Worm (Caenorhabditis elegans): Measurements from ENCODE around the gene K04A8.19.

K04A8.19 gene

ce11 chrV:6538323-6538722, 15.9 kb downstream of the K04A8.19 start:
- TF ChIP-seq hmg-11 (tag; optimal IDR thresholded peaks at IDR 0.05) = peak; percentile 68
- peak; percentile 42 for TF ChIP-seq pha-4 (tag; optimal IDR thresholded peaks at IDR 0.05)
- peak; percentile 53 for TF ChIP-seq lin-39 (tag; optimal IDR thresholded peaks at IDR 0.05)
- TF ChIP-seq ZK546.5 (tag; optimal IDR thresholded peaks at IDR 0.05) = no peak
- peak; percentile 40 for TF ChIP-seq nfya-1 (tag; optimal IDR thresholded peaks at IDR 0.05; ENCODE audit: insufficient read depth)
- TF ChIP-seq nhr-23 (tag; optimal IDR thresholded peaks at IDR 0.05) = peak; percentile 3
- TF ChIP-seq ama-1 (optimal IDR thresholded peaks at IDR 0.05) = peak; percentile 38
- no peak for TF ChIP-seq skn-1 (tag; optimal IDR thresholded peaks at IDR 0.05)

- TF ChIP-seq nhr-28 (tag; optimal IDR thresholded peaks at IDR 0.05) (no peak), pha-4 (tag; optimal IDR thresholded peaks at IDR 0.05) (peak; percentile 90), ceh-28 (tag; optimal IDR thresholded peaks at IDR 0.05) (peak; percentile 3)
Measured at ce11 chrV:6533030-6533429, 21.2 kb downstream of the K04A8.19 start, which contains the start of gene hpo-26. TSS of gene hpo-26 (minus strand) at chrV:6533060.

- TF ChIP-seq nhr-28 (tag; optimal IDR thresholded peaks at IDR 0.05) (no peak), zag-1 (tag; optimal IDR thresholded peaks at IDR 0.05) (no peak), pqm-1 (tag; optimal IDR thresholded peaks at IDR 0.05) (peak; percentile 66), nhr-77 (tag; optimal IDR thresholded peaks at IDR 0.05) (no peak), nhr-43 (tag; optimal IDR thresholded peaks at IDR 0.05; ENCODE audit: poor library complexity, severe bottlenecking) (no peak), elt-1 (tag; optimal IDR thresholded peaks at IDR 0.05) (no peak), unc-62 (GFP tag; optimal IDR thresholded peaks at IDR 0.05) (no peak), mml-1 (tag; optimal IDR thresholded peaks at IDR 0.05) (no peak), elt-2 (tag; optimal IDR thresholded peaks at IDR 0.05) (peak; percentile 95), ceh-16 (tag; optimal IDR thresholded peaks at IDR 0.05) (no peak), fkh-2 (tag; optimal IDR thresholded peaks at IDR 0.05) (no peak), nhr-76 (tag; optimal IDR thresholded peaks at IDR 0.05) (no peak), snpc-4 (tag; optimal IDR thresholded peaks at IDR 0.05) (no peak), fkh-10 (GFP tag; optimal IDR thresholded peaks at IDR 0.05) (no peak), skn-1 (tag; optimal IDR thresholded peaks at IDR 0.05) (no peak), nhr-12 (tag; optimal IDR thresholded peaks at IDR 0.05) (no peak), ceh-82 (tag; optimal IDR thresholded peaks at IDR 0.05) (no peak)
Measured at ce11 chrV:6524757-6525156, 29.5 kb downstream of the K04A8.19 start, which contains the start of gene acs-1. TSS of gene acs-1 (plus strand) at chrV:6524989.

- TF ChIP-seq fkh-10 (GFP tag; optimal IDR thresholded peaks at IDR 0.05) (no peak), elt-2 (tag; optimal IDR thresholded peaks at IDR 0.05) (peak; percentile 89), ztf-11 (tag; optimal IDR thresholded peaks at IDR 0.05) (no peak), pqm-1 (tag; optimal IDR thresholded peaks at IDR 0.05) (peak; percentile 42), lin-39 (tag; optimal IDR thresholded peaks at IDR 0.05) (no peak)
Measured at ce11 chrV:6522879-6523497, 31.2 kb downstream of the K04A8.19 start.

ce11 chrV:6520385-6521080, 33.7 kb downstream of the K04A8.19 start, which contains the start of the genes F46E10.2 and F46E10.18:
TSS of gene F46E10.2 (plus strand) at chrV:6520435.
TSS of gene F46E10.18 (plus strand) at chrV:6521030.
- no peak for TF ChIP-seq elt-3 (tag; optimal IDR thresholded peaks at IDR 0.05)
- no peak for TF ChIP-seq ceh-28 (tag; optimal IDR thresholded peaks at IDR 0.05)
- TF ChIP-seq ceh-9 (tag; optimal IDR thresholded peaks at IDR 0.05) = no peak
- TF ChIP-seq lsy-12 (tag; optimal IDR thresholded peaks at IDR 0.05) = no peak
- TF ChIP-seq ztf-4 (tag; optimal IDR thresholded peaks at IDR 0.05) = no peak
- TF ChIP-seq nhr-76 (tag; optimal IDR thresholded peaks at IDR 0.05) = no peak

- no peak for TF ChIP-seq ceh-16 (tag; optimal IDR thresholded peaks at IDR 0.05)
- no peak for TF ChIP-seq hmg-11 (tag; optimal IDR thresholded peaks at IDR 0.05)
- no peak for TF ChIP-seq tbx-2 (tag; optimal IDR thresholded peaks at IDR 0.05)
- TF ChIP-seq jun-1 (tag; optimal IDR thresholded peaks at IDR 0.05) = no peak
- TF ChIP-seq aly-2 (tag; optimal IDR thresholded peaks at IDR 0.05) = no peak
- no peak for TF ChIP-seq nhr-43 (tag; optimal IDR thresholded peaks at IDR 0.05; ENCODE audit: poor library complexity, severe bottlenecking)
- no peak for TF ChIP-seq elt-1 (tag; optimal IDR thresholded peaks at IDR 0.05)
- TF ChIP-seq nhr-23 (tag; optimal IDR thresholded peaks at IDR 0.05) = no peak
- no peak for TF ChIP-seq nhr-77 (tag; optimal IDR thresholded peaks at IDR 0.05)
- TF ChIP-seq lsy-12 (tag; optimal IDR thresholded peaks at IDR 0.05) = no peak
- TF ChIP-seq nhr-237 (tag; optimal IDR thresholded peaks at IDR 0.05) = no peak
Measured at ce11 chrV:6518225-6518396, 36.1 kb downstream of the K04A8.19 start, which contains the start of gene F46E10.3. TSS of gene F46E10.3 (plus strand) at chrV:6518297.
